Worm (Caenorhabditis elegans) whole organism, L3 larva: ENCODE measurements around the gene eppl-1.

ENCODE experiments used
- R02D3.7 ChIP-seq: fragments of 150-350 bp; optimal IDR thresholded peaks from 2 replicates; lab custom pipeline; 2014; ENCODE audit warnings: missing biosample characterization, missing genetic modification characterization
- ZK546.5 ChIP-seq: sonication (generic microtip); optimal IDR thresholded peaks from 2 replicates; lab custom pipeline; 2017; ENCODE audit warnings: missing biosample characterization, missing genetic modification characterization
- ama-1 ChIP-seq: fragments of 150-350 bp; optimal IDR thresholded peaks from 2 replicates; lab custom pipeline; 2018
- ceh-28 ChIP-seq: fragments of 150-350 bp; optimal IDR thresholded peaks from 2 replicates; lab custom pipeline; 2014; ENCODE audit warnings: missing biosample characterization, missing genetic modification reagents, missing genetic modification characterization
- ceh-82 ChIP-seq: fragments of 150-350 bp; optimal IDR thresholded peaks from 2 replicates; lab custom pipeline; 2014; ENCODE audit warnings: missing biosample characterization, missing genetic modification characterization
- ceh-9 ChIP-seq: sonication (generic microtip); optimal IDR thresholded peaks from 2 replicates; lab custom pipeline; 2018; ENCODE audit warnings: missing biosample characterization, missing genetic modification characterization
- daf-12 ChIP-seq: fragments of 150-350 bp; optimal IDR thresholded peaks from 2 replicates; lab custom pipeline; 2014; ENCODE audit warnings: missing biosample characterization, missing genetic modification reagents, missing genetic modification characterization
- egl-27 ChIP-seq: sonication (generic microtip); optimal IDR thresholded peaks from 4 replicates; lab custom pipeline; 2017; ENCODE audit warnings: missing biosample characterization, missing genetic modification reagents, missing genetic modification characterization
- egl-5 ChIP-seq: fragments of 150-350 bp; optimal IDR thresholded peaks from 2 replicates; lab custom pipeline; 2017; ENCODE audit warnings: missing biosample characterization, missing genetic modification reagents, missing genetic modification characterization, inconsistent platforms
- elt-1 ChIP-seq: fragments of 150-350 bp; optimal IDR thresholded peaks from 2 replicates; lab custom pipeline; 2014; ENCODE audit warnings: missing biosample characterization, missing genetic modification characterization
- elt-2 ChIP-seq: sonication (generic microtip); optimal IDR thresholded peaks from 2 replicates; lab custom pipeline; 2016; ENCODE audit warnings: missing genetic modification reagents, mild to moderate bottlenecking, missing genetic modification characterization, missing compliant biosample characterization
- eor-1 ChIP-seq, 2 experiments: fragments of 150-350 bp; optimal IDR thresholded peaks; 2 replicates each; lab custom pipeline; 2014 to 2018; ENCODE audit warnings: missing biosample characterization in 2 of 2, missing genetic modification characterization in 2 of 2
- fkh-10 ChIP-seq: sonication (generic microtip); optimal IDR thresholded peaks from 2 replicates; lab custom pipeline; 2017; ENCODE audit warnings: missing biosample characterization, missing genetic modification reagents, missing genetic modification characterization
- lin-39 ChIP-seq: fragments of 150-350 bp; optimal IDR thresholded peaks from 2 replicates; lab custom pipeline; 2018; ENCODE audit warnings: missing biosample characterization, missing genetic modification reagents, missing genetic modification characterization
- lsy-12 ChIP-seq: sonication (generic microtip); optimal IDR thresholded peaks from 2 replicates; lab custom pipeline; 2016; ENCODE audit warnings: mild to moderate bottlenecking, missing genetic modification characterization, missing compliant biosample characterization
- mdl-1 ChIP-seq: fragments of 150-350 bp; optimal IDR thresholded peaks from 2 replicates; lab custom pipeline; 2014; ENCODE audit warnings: missing biosample characterization, missing genetic modification characterization
- nhr-11 ChIP-seq: fragments of 150-350 bp; optimal IDR thresholded peaks from 2 replicates; lab custom pipeline; 2014; ENCODE audit warnings: missing biosample characterization, missing genetic modification characterization
- nhr-12 ChIP-seq: fragments of 150-350 bp; optimal IDR thresholded peaks from 2 replicates; lab custom pipeline; 2014; ENCODE audit warnings: missing biosample characterization, missing genetic modification characterization
- nhr-23 ChIP-seq: fragments of 150-350 bp; optimal IDR thresholded peaks from 2 replicates; lab custom pipeline; 2014; ENCODE audit warnings: missing biosample characterization, missing genetic modification reagents, missing genetic modification characterization
- nhr-237 ChIP-seq: fragments of 150-350 bp; optimal IDR thresholded peaks from 2 replicates; lab custom pipeline; 2014; ENCODE audit warnings: missing biosample characterization, missing genetic modification characterization
- nhr-43 ChIP-seq: sonication (generic microtip); optimal IDR thresholded peaks from 2 replicates; lab custom pipeline; 2016; ENCODE audit warnings: mild to moderate bottlenecking, missing genetic modification characterization, missing compliant biosample characterization; ENCODE audit not compliant: poor library complexity, severe bottlenecking
- nhr-77 ChIP-seq: fragments of 150-350 bp; optimal IDR thresholded peaks from 2 replicates; lab custom pipeline; 2014; ENCODE audit warnings: missing biosample characterization, missing genetic modification characterization
- pha-4 ChIP-seq: fragments of 150-350 bp; optimal IDR thresholded peaks from 2 replicates; lab custom pipeline; 2014; ENCODE audit warnings: missing biosample characterization, missing genetic modification reagents, missing genetic modification characterization
- pqm-1 ChIP-seq: fragments of 150-350 bp; optimal IDR thresholded peaks from 2 replicates; lab custom pipeline; 2017; ENCODE audit warnings: missing biosample characterization, missing genetic modification characterization, inconsistent platforms
- skn-1 ChIP-seq: fragments of 150-350 bp; optimal IDR thresholded peaks from 2 replicates; lab custom pipeline; 2014; ENCODE audit warnings: missing biosample characterization, missing genetic modification characterization
- snpc-4 ChIP-seq: fragments of 150-350 bp; optimal IDR thresholded peaks from 2 replicates; lab custom pipeline; 2014; ENCODE audit warnings: missing biosample characterization, missing genetic modification characterization
- tbx-2 ChIP-seq: sonication (generic microtip); optimal IDR thresholded peaks from 2 replicates; lab custom pipeline; 2016; ENCODE audit warnings: mild to moderate bottlenecking, missing genetic modification characterization, missing compliant biosample characterization
- unc-62 ChIP-seq: fragments of 150-350 bp; sonication (generic microtip); optimal IDR thresholded peaks from 4 replicates; lab custom pipeline; 2014; ENCODE audit warnings: missing biosample characterization, missing genetic modification reagents, missing genetic modification characterization
- zag-1 ChIP-seq: fragments of 150-350 bp; optimal IDR thresholded peaks from 2 replicates; lab custom pipeline; 2014; ENCODE audit warnings: missing biosample characterization, missing genetic modification characterization
- ztf-11 ChIP-seq: fragments of 150-350 bp; optimal IDR thresholded peaks from 2 replicates; lab custom pipeline; 2014; ENCODE audit warnings: missing biosample characterization, missing genetic modification characterization
- ztf-4 ChIP-seq: fragments of 150-350 bp; optimal IDR thresholded peaks from 2 replicates; lab custom pipeline; 2014; ENCODE audit warnings: missing biosample characterization, missing genetic modification characterization

eppl-1 gene

ce11 chrIV:8476880-8477279, 25.3 kb upstream of the eppl-1 start, which contains the start of gene spp-10:
Gene spp-10, plus strand, starts transcription at chrIV:8477180.
- no peak for TF ChIP-seq unc-62 (GFP tag; lab: Kevin White, UChicago)
- TF ChIP-seq lsy-12: no peak
- TF ChIP-seq skn-1 (tag; lab: Kevin White, UChicago): no peak
- TF ChIP-seq ceh-82: no peak
- TF ChIP-seq zag-1 (tag; lab: Kevin White, UChicago): no peak
- TF ChIP-seq egl-5 (tag; lab: Kevin White, UChicago): no peak
- TF ChIP-seq daf-12 (tag; lab: Kevin White, UChicago): no peak
- TF ChIP-seq nhr-237 (tag; lab: Kevin White, UChicago): no peak
- no peak for TF ChIP-seq nhr-43 (tag; lab: Kevin White, UChicago)

- TF ChIP-seq egl-5 (tag; lab: Kevin White, UChicago) (no peak), ZK546.5 (tag; lab: Kevin White, UChicago) (no peak)
These were observed 24.6 kb upstream of the eppl-1 start for ce11 chrIV:8476166-8476565.

- no peak for TF ChIP-seq R02D3.7 (tag; lab: Kevin White, UChicago)
- no peak for TF ChIP-seq nhr-11 (tag; lab: Kevin White, UChicago)
- TF ChIP-seq fkh-10: no peak
- no peak for TF ChIP-seq ceh-9 (tag; lab: Kevin White, UChicago)
- peak; percentile 22 for TF ChIP-seq snpc-4
- no peak for TF ChIP-seq nhr-12 (tag; lab: Kevin White, UChicago)
- TF ChIP-seq elt-2 (tag; lab: Kevin White, UChicago): peak; percentile 82
- no peak for TF ChIP-seq ceh-82
- TF ChIP-seq pqm-1: peak; percentile 63
- TF ChIP-seq ceh-28 (tag; lab: Kevin White, UChicago): no peak
- TF ChIP-seq tbx-2: no peak
- no peak for TF ChIP-seq eor-1 (tag; optimal IDR thresholded peaks at IDR 0.05; lab: Kevin White, UChicago)
These were observed 23.6 kb upstream of the eppl-1 start for ce11 chrIV:8475030-8475679.

ce11 chrIV:8473756-8474155, 22.2 kb upstream of the eppl-1 start, which contains the start of gene C28C12.11:
Gene C28C12.11, plus strand, starts transcription at chrIV:8474056.
- TF ChIP-seq ZK546.5 (tag; lab: Kevin White, UChicago): no peak
- no peak for TF ChIP-seq mdl-1 (tag; lab: Kevin White, UChicago)
- no peak for TF ChIP-seq nhr-237 (tag; lab: Kevin White, UChicago)
- no peak for TF ChIP-seq lin-39 (tag; lab: Kevin White, UChicago)
- TF ChIP-seq ceh-82: no peak
- TF ChIP-seq nhr-12 (tag; lab: Kevin White, UChicago): no peak
- no peak for TF ChIP-seq pha-4 (tag; lab: Kevin White, UChicago)
- no peak for TF ChIP-seq ztf-11 (tag; lab: Kevin White, UChicago)
- no peak for TF ChIP-seq ama-1 (lab: Kevin White, UChicago)
- TF ChIP-seq egl-5 (tag; lab: Kevin White, UChicago): no peak
- no peak for TF ChIP-seq zag-1 (tag; lab: Kevin White, UChicago)
- no peak for TF ChIP-seq R02D3.7 (tag; lab: Kevin White, UChicago)
- TF ChIP-seq lsy-12: no peak
- TF ChIP-seq nhr-77: no peak

ce11 chrIV:8472493-8472892, 20.9 kb upstream of the eppl-1 start, which contains the start of gene oat-1:
Gene oat-1, minus strand, starts transcription at chrIV:8472593.
- no peak for TF ChIP-seq daf-12 (tag; lab: Kevin White, UChicago)
- no peak for TF ChIP-seq elt-2 (tag; lab: Kevin White, UChicago)
- no peak for TF ChIP-seq fkh-10
- no peak for TF ChIP-seq tbx-2
- TF ChIP-seq ztf-11 (tag; lab: Kevin White, UChicago): no peak
- no peak for TF ChIP-seq ama-1 (lab: Kevin White, UChicago)
- TF ChIP-seq egl-5 (tag; lab: Kevin White, UChicago): no peak
- TF ChIP-seq zag-1 (tag; lab: Kevin White, UChicago): no peak
- TF ChIP-seq egl-27: no peak
- no peak for TF ChIP-seq pha-4 (tag; lab: Kevin White, UChicago)
- TF ChIP-seq ceh-28 (tag; lab: Kevin White, UChicago): no peak
- no peak for TF ChIP-seq ztf-4
- TF ChIP-seq ZK546.5 (tag; lab: Kevin White, UChicago): no peak
- TF ChIP-seq elt-1 (tag; lab: Kevin White, UChicago): no peak
- no peak for TF ChIP-seq nhr-23
